Worm (Caenorhabditis elegans): ENCODE data around the gene lec-4.

Gene lec-4

ce11 chrIII:3809008-3809407 is 35.9 kb upstream of the lec-4 start, which contains the start of gene toh-1 (continued):
- TF ChIP-seq snpc-4 (tag; optimal IDR thresholded peaks at IDR 0.05) (no peak), nhr-237 (tag; optimal IDR thresholded peaks at IDR 0.05) (no peak), lsy-2 (tag; optimal IDR thresholded peaks at IDR 0.05) (no peak), T20F7.1 (GFP tag; optimal IDR thresholded peaks at IDR 0.05) (no peak), zip-2 (tag; optimal IDR thresholded peaks at IDR 0.05) (no peak), lin-1 (GFP tag; IDR thresholded peaks at IDR 0.05) (no peak), zip-11 (GFP tag; IDR thresholded peaks at IDR 0.05) (no peak), nhr-6 (tag; optimal IDR thresholded peaks at IDR 0.05) (no peak), nhr-25 (tag; optimal IDR thresholded peaks at IDR 0.05; ENCODE audit: borderline replicate concordance, insufficient read depth) (peak; percentile 67), aly-2 (tag; optimal IDR thresholded peaks at IDR 0.05) (no peak), zag-1 (tag; optimal IDR thresholded peaks at IDR 0.05) (no peak), daf-19 (GFP tag; conservative IDR thresholded peaks at IDR 0.05) (no peak), skn-1 (tag; optimal IDR thresholded peaks at IDR 0.05) (no peak), Y75B8A.6 (GFP tag; IDR thresholded peaks at IDR 0.05) (no peak), nhr-76 (tag; optimal IDR thresholded peaks at IDR 0.05) (no peak), attf-4 (tag; optimal IDR thresholded peaks at IDR 0.05) (no peak), daf-16 (GFP tag; optimal IDR thresholded peaks at IDR 0.05) (no peak), daf-16 (tag; optimal IDR thresholded peaks at IDR 0.05) (no peak), lir-3 (tag; optimal IDR thresholded peaks at IDR 0.05) (no peak)

- TF ChIP-seq ceh-32 (tag; optimal IDR thresholded peaks at IDR 0.05; ENCODE audit: poor library complexity) (no peak), hlh-11 (tag; optimal IDR thresholded peaks at IDR 0.05) (peak; percentile 7)
Observed at ce11 chrIII:3807590-3807989, 34.5 kb upstream of the lec-4 start.

- TF ChIP-seq aha-1 (tag) (peak; percentile 95), F49E8.2 (tag; optimal IDR thresholded peaks at IDR 0.05; ENCODE audit: borderline replicate concordance) (no peak)
Observed at ce11 chrIII:3806883-3807282, 33.8 kb upstream of the lec-4 start.

ce11 chrIII:3804422-3804821 is 31.3 kb upstream of the lec-4 start, which contains the start of gene xbx-5:
Gene xbx-5 (minus strand): TSS chrIII:3804477.
- no peak for TF ChIP-seq daf-12 (tag; optimal IDR thresholded peaks at IDR 0.05)
- TF ChIP-seq mxl-2 (GFP tag; conservative IDR thresholded peaks at IDR 0.05) = no peak
- TF ChIP-seq spr-1 (tag; optimal IDR thresholded peaks at IDR 0.05) = no peak
- TF ChIP-seq lin-38 (GFP tag; IDR thresholded peaks at IDR 0.05) = no peak
- TF ChIP-seq egl-43 (GFP tag; IDR thresholded peaks at IDR 0.05) = no peak
- no peak for TF ChIP-seq ztf-7 (tag; optimal IDR thresholded peaks at IDR 0.05)
- no peak for TF ChIP-seq F44E2.7 (GFP tag; IDR thresholded peaks at IDR 0.05)
- TF ChIP-seq jun-1 (tag; optimal IDR thresholded peaks at IDR 0.05) = no peak
- no peak for TF ChIP-seq rbr-2 (tag; optimal IDR thresholded peaks at IDR 0.05)
- TF ChIP-seq nhr-102 (tag; optimal IDR thresholded peaks at IDR 0.05) = no peak
- peak; percentile 9 for TF ChIP-seq ama-1 (optimal IDR thresholded peaks at IDR 0.05)
- no peak for TF ChIP-seq dpl-1 (GFP tag; optimal IDR thresholded peaks at IDR 0.05)
- peak; percentile 39 for TF ChIP-seq nhr-10 (tag; optimal IDR thresholded peaks at IDR 0.05)
- no peak for TF ChIP-seq nhr-41 (GFP tag; IDR thresholded peaks at IDR 0.05)
- TF ChIP-seq lin-15B (tag; optimal IDR thresholded peaks at IDR 0.05) = no peak
- peak; percentile 91 for TF ChIP-seq aha-1 (tag)

- TF ChIP-seq unc-62 (GFP tag; optimal IDR thresholded peaks at IDR 0.05 in 1 of 2) = peak in 1 of 2 experiments; percentile 73
- no peak for TF ChIP-seq unc-62 (tag; optimal IDR thresholded peaks at IDR 0.05)
- peak; percentile 64 for TF ChIP-seq aha-1 (tag)
- TF ChIP-seq unc-130 (GFP tag; optimal IDR thresholded peaks at IDR 0.05) = no peak
Observed at ce11 chrIII:3803113-3803512, 30.0 kb upstream of the lec-4 start.

Measured in whole organism, L4 larva.